Fruit fly (Drosophila melanogaster): ENCODE results near the gene EMC2B.

EMC2B gene

DNA sequence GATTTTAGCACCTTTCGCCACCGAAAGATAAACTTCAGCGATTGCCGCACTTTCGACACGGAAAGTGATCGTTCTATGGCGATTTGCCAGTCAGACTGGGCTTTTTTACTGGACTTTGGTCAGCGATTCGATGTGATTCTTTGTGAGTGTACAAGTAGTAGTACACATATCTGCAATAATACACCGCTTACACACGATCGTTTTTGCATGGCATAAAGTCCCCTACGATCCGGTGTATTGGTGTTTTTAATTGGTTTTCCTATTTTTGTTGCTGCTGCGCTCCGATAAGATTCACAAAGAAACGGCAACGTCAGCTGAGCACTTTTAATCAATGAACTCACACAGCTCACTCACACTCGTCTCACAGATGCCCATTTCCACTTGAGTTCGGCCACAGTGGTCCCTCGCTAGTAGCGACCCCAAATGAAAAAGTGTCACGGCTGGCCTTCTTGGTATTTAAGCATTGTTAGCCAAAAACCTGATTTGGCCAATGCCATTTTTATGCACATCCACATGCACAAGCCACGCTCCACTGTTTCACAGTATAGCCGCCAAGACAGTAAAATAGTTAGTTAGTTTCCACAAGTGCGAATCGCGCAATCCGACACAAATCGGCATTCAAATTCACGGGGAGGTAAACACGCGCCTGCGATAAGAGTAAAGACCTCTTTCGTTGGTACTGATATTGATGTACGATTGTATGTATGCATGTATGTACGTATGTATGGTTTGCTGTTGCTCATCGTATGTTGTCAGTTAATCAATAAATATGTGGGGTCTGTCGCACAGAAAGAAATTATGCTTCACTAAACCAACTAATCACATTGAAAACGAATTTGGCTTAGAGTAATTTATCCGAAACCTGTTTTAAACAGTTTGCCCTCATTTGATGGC is 5.2 kb downstream of the EMC2B start:
- TF ChIP-seq dysf (GFP tag; IDR thresholded peaks at IDR 0.05), result peak; percentile 97
- peak; percentile 91 for TF ChIP-seq CG30403 (GFP tag; optimal IDR thresholded peaks at IDR 0.05)
- TF ChIP-seq ems (GFP tag; optimal IDR thresholded peaks at IDR 0.05), result peak; percentile 86
- TF ChIP-seq CG4730 (GFP tag; IDR thresholded peaks at IDR 0.05), result peak; percentile 95
- no peak for TF ChIP-seq CG10565 (GFP tag; optimal IDR thresholded peaks at IDR 0.05)
- TF ChIP-seq CG12659 (GFP tag; optimal IDR thresholded peaks at IDR 0.05), result peak; percentile 94
- TF ChIP-seq schlank (tag; optimal IDR thresholded peaks at IDR 0.05), result peak; percentile 97
- TF ChIP-seq CG13894 (tag; optimal IDR thresholded peaks at IDR 0.05), result peak; percentile 95
- peak; percentile 91 for TF ChIP-seq Mad (GFP tag; optimal IDR thresholded peaks at IDR 0.05)
- peak; percentile 98 for TF ChIP-seq wdn (GFP tag; IDR thresholded peaks at IDR 0.05)
- peak; percentile 68 for TF ChIP-seq zf30C (GFP tag; optimal IDR thresholded peaks at IDR 0.05)
- TF ChIP-seq Kr (GFP tag; optimal IDR thresholded peaks at IDR 0.05), result no peak
- peak; percentile 95 for TF ChIP-seq fu2 (GFP tag; optimal IDR thresholded peaks at IDR 0.05)
- peak; percentile 70 for TF ChIP-seq CG5180 (GFP tag; optimal IDR thresholded peaks at IDR 0.05)
- peak; percentile 92 for TF ChIP-seq HHEX (GFP tag; optimal IDR thresholded peaks at IDR 0.05)
- peak; percentile 98 for TF ChIP-seq CG32532 (GFP tag; IDR thresholded peaks at IDR 0.05)
- peak; percentile 33 for TF ChIP-seq CG33557 (GFP tag; optimal IDR thresholded peaks at IDR 0.05)
- peak; percentile 92 for TF ChIP-seq Awh (GFP tag; IDR thresholded peaks at IDR 0.05)
- peak; percentile 98 for TF ChIP-seq CG18599 (GFP tag; optimal IDR thresholded peaks at IDR 0.05)
- TF ChIP-seq CG7745 (tag; optimal IDR thresholded peaks at IDR 0.05), result no peak
- TF ChIP-seq Deaf1 (tag; optimal IDR thresholded peaks at IDR 0.05), result peak; percentile 72
- peak; percentile 88 for TF ChIP-seq CG11560 (tag; IDR thresholded peaks at IDR 0.05)
- no peak for TF ChIP-seq br (optimal IDR thresholded peaks at IDR 0.05)
- TF ChIP-seq Dp (GFP tag; optimal IDR thresholded peaks at IDR 0.05), result peak; percentile 15
- TF ChIP-seq gro (GFP tag; optimal IDR thresholded peaks at IDR 0.05), result peak; percentile 96
- TF ChIP-seq NC2α (GFP tag; optimal IDR thresholded peaks at IDR 0.05), result peak; percentile 83
- TF ChIP-seq Hr39 (optimal IDR thresholded peaks at IDR 0.05), result no peak
- peak; percentile 11 for TF ChIP-seq kni (GFP tag; optimal IDR thresholded peaks at IDR 0.05)
- peak; percentile 89 for TF ChIP-seq odd (GFP tag; optimal IDR thresholded peaks at IDR 0.05)
- TF ChIP-seq psq (GFP tag; optimal IDR thresholded peaks at IDR 0.05), result peak; percentile 31
- TF ChIP-seq CG6272 (GFP tag; IDR thresholded peaks at IDR 0.05), result peak; percentile 91
- TF ChIP-seq org-1 (GFP tag; optimal IDR thresholded peaks at IDR 0.05), result peak; percentile 95
- TF ChIP-seq Poxn (GFP tag; IDR thresholded peaks at IDR 0.05), result peak; percentile 97
- TF ChIP-seq CG8478 (optimal IDR thresholded peaks at IDR 0.05), result no peak
- TF ChIP-seq klu (GFP tag; IDR thresholded peaks at IDR 0.05), result peak; percentile 91
- peak; percentile 83 for TF ChIP-seq CG1602 (GFP tag; optimal IDR thresholded peaks at IDR 0.05)
- TF ChIP-seq hkb (optimal IDR thresholded peaks at IDR 0.05), result no peak
- TF ChIP-seq hkb (GFP tag; IDR thresholded peaks at IDR 0.05), result peak; percentile 94
- peak; percentile 95 for TF ChIP-seq CG11085 (GFP tag; IDR thresholded peaks at IDR 0.05)
- peak; percentile 93 for TF ChIP-seq sd (tag; optimal IDR thresholded peaks at IDR 0.05)
- peak; percentile 81; the same call in 1 of the 3 replicates for TF ChIP-seq jigr1 (GFP tag; IDR thresholded peaks at IDR 0.05)
- TF ChIP-seq tap (tag; optimal IDR thresholded peaks at IDR 0.05), result peak; percentile 54
- TF ChIP-seq Gug (GFP tag; IDR thresholded peaks at IDR 0.05), result peak; percentile 98
- peak; percentile 97 for TF ChIP-seq Hmr (GFP tag; optimal IDR thresholded peaks at IDR 0.05)
- TF ChIP-seq Jarid2 (GFP tag; optimal IDR thresholded peaks at IDR 0.05), result peak; percentile 70
- TF ChIP-seq stwl (tag; optimal IDR thresholded peaks at IDR 0.05), result no peak
- TF ChIP-seq repo (GFP tag; optimal IDR thresholded peaks at IDR 0.05), result peak; percentile 87
- TF ChIP-seq tio (GFP tag; optimal IDR thresholded peaks at IDR 0.05), result peak; percentile 82
- no peak for TF ChIP-seq Lpt (GFP tag; optimal IDR thresholded peaks at IDR 0.05)
- no peak for TF ChIP-seq D (optimal IDR thresholded peaks at IDR 0.05)
- peak; percentile 45 for TF ChIP-seq D (GFP tag; optimal IDR thresholded peaks at IDR 0.05)
